Fruit fly (Drosophila melanogaster) whole organism, embryonic: ENCODE data around the gene CG45065.

ENCODE experiments used
- BEAF-32 ChIP-seq: fragments of 200-800 bp; sonication (Bioruptor generic); optimal IDR thresholded peaks from 3 replicates; lab custom pipeline; 2017; ENCODE audit warnings: missing biosample characterization, missing genetic modification characterization, mild to moderate bottlenecking, moderate library complexity, missing genetic modification reagents
- BtbVII ChIP-seq: fragments of 200-800 bp; sonication (Bioruptor generic); optimal IDR thresholded peaks from 3 replicates; lab custom pipeline; 2017; ENCODE audit warnings: missing biosample characterization, mild to moderate bottlenecking, missing genetic modification characterization
- CG10366 ChIP-seq: fragments of 200-800 bp; sonication (Bioruptor generic); IDR thresholded peaks from 2 replicates; pipeline ENCODE4 v1.3.6; 2022; ENCODE audit warnings: missing biosample characterization, missing genetic modification characterization
- CG11085 ChIP-seq: fragments of 200-800 bp; sonication (Bioruptor generic); IDR thresholded peaks from 2 replicates; pipeline ENCODE4 v1.3.6; 2022; ENCODE audit warnings: missing biosample characterization, missing genetic modification characterization
- CG13296 ChIP-seq: fragments of 200-800 bp; sonication (Bioruptor generic); optimal IDR thresholded peaks from 3 replicates; lab custom pipeline; 2018; ENCODE audit warnings: missing biosample characterization, mild to moderate bottlenecking, missing genetic modification characterization
- CG14014 ChIP-seq: fragments of 200-800 bp; sonication (Bioruptor generic); IDR thresholded peaks from 2 replicates; pipeline ENCODE4 v1.3.6; 2022; ENCODE audit warnings: missing biosample characterization, missing genetic modification characterization
- CG14667 ChIP-seq: fragments of 200-800 bp; sonication (Bioruptor generic); IDR thresholded peaks from 2 replicates; pipeline ENCODE4 v1.3.6; 2022; ENCODE audit warnings: missing biosample characterization, missing genetic modification characterization
- CG14965 ChIP-seq: fragments of 200-800 bp; sonication (Bioruptor generic); optimal IDR thresholded peaks from 2 replicates; lab custom pipeline; 2016; ENCODE audit warnings: missing biosample characterization, missing genetic modification characterization, borderline replicate concordance
- CG15514 ChIP-seq: fragments of 200-800 bp; sonication (Bioruptor generic); optimal IDR thresholded peaks from 3 replicates; lab custom pipeline; 2017; ENCODE audit warnings: missing biosample characterization, missing genetic modification characterization, mild to moderate bottlenecking, moderate library complexity, missing genetic modification reagents
- CG16779 ChIP-seq: fragments of 200-800 bp; sonication (Bioruptor generic); IDR thresholded peaks from 2 replicates; pipeline ENCODE4 v1.3.6; 2022; ENCODE audit warnings: missing biosample characterization, missing genetic modification characterization
- CG17385 ChIP-seq: fragments of 200-800 bp; sonication (Bioruptor generic); optimal IDR thresholded peaks from 3 replicates; lab custom pipeline; 2018; ENCODE audit warnings: missing biosample characterization, mild to moderate bottlenecking, missing genetic modification characterization
- CG2199 ChIP-seq: fragments of 200-800 bp; sonication (Bioruptor generic); IDR thresholded peaks from 3 replicates; pipeline ENCODE4 v1.3.6; 2022; ENCODE audit warnings: missing biosample characterization, missing genetic modification characterization
- CG32767 ChIP-seq: fragments of 200-800 bp; sonication (Bioruptor generic); IDR thresholded peaks from 2 replicates; pipeline ENCODE4 v1.3.6; 2022; ENCODE audit warnings: missing biosample characterization, missing genetic modification characterization
- CG4328 ChIP-seq: fragments of 200-800 bp; sonication (Bioruptor generic); optimal IDR thresholded peaks from 3 replicates; lab custom pipeline; 2017; ENCODE audit warnings: missing biosample characterization, missing genetic modification reagents, missing genetic modification characterization
- CG4424 ChIP-seq: fragments of 200-800 bp; sonication (Bioruptor generic); optimal IDR thresholded peaks from 3 replicates; lab custom pipeline; 2016; ENCODE audit warnings: missing biosample characterization, missing genetic modification characterization
- CG6854 ChIP-seq: fragments of 200-800 bp; sonication (Bioruptor generic); optimal IDR thresholded peaks from 3 replicates; lab custom pipeline; 2017; ENCODE audit warnings: missing biosample characterization, mild to moderate bottlenecking, missing genetic modification characterization
- CG9797 ChIP-seq: fragments of 200-800 bp; sonication (Bioruptor generic); optimal IDR thresholded peaks from 3 replicates; lab custom pipeline; 2018; ENCODE audit warnings: missing biosample characterization, mild to moderate bottlenecking, missing genetic modification characterization
- CHES-1-like ChIP-seq: fragments of 200-800 bp; sonication (Bioruptor generic); optimal IDR thresholded peaks from 2 replicates; lab custom pipeline; 2016; ENCODE audit warnings: missing biosample characterization, missing genetic modification characterization
- D19A ChIP-seq: fragments of 200-800 bp; optimal IDR thresholded peaks from 3 replicates; lab custom pipeline; 2019; ENCODE audit warnings: missing biosample characterization, mild to moderate bottlenecking, missing genetic modification characterization, moderate library complexity
- Dbx ChIP-seq: fragments of 200-800 bp; sonication (Bioruptor generic); IDR thresholded peaks from 3 replicates; pipeline ENCODE4 v1.3.6; 2022; ENCODE audit warnings: missing biosample characterization, missing genetic modification characterization
- Dfd ChIP-seq, 2 experiments: fragments of >200 bp; optimal IDR thresholded peaks; 2 replicates each; lab custom pipeline; 2017; ENCODE audit warnings: missing biosample characterization in 2 of 2, missing genetic modification characterization in 2 of 2
- GATAe ChIP-seq: fragments of 200-800 bp; sonication (Bioruptor generic); conservative IDR thresholded peaks from 2 replicates; pipeline ENCODE4 v1.3.6; 2022; ENCODE audit warnings: missing biosample characterization, missing genetic modification characterization
- Lhr ChIP-seq: fragments of 200-800 bp; sonication (Bioruptor generic); optimal IDR thresholded peaks from 3 replicates; lab custom pipeline; 2017; ENCODE audit warnings: mild to moderate bottlenecking, missing biosample characterization, missing genetic modification reagents, missing genetic modification characterization
- Nf-YA ChIP-seq: fragments of 200-800 bp; sonication (Bioruptor generic); IDR thresholded peaks from 2 replicates; pipeline ENCODE4 v1.3.6; 2022; ENCODE audit warnings: missing biosample characterization, missing genetic modification characterization
- Nf-YC ChIP-seq: fragments of 200-800 bp; optimal IDR thresholded peaks from 3 replicates; lab custom pipeline; 2019; ENCODE audit warnings: missing biosample characterization, mild to moderate bottlenecking, missing genetic modification characterization, moderate library complexity
- Pdp1 ChIP-seq, 2 experiments: fragments of 200-800 bp; sonication (Bioruptor generic); optimal IDR thresholded peaks; 3 replicates each; lab custom pipeline; 2016; ENCODE audit warnings: missing biosample characterization in 2 of 2, missing genetic modification characterization in 2 of 2, mild to moderate bottlenecking in 1 of 2, moderate library complexity in 1 of 2
- Rfx ChIP-seq: fragments of 200-800 bp; sonication (Bioruptor generic); IDR thresholded peaks from 2 replicates; pipeline ENCODE4 v1.3.6; 2022; ENCODE audit warnings: missing biosample characterization, missing genetic modification characterization
- Side ChIP-seq: fragments of 200-800 bp; sonication (Bioruptor generic); optimal IDR thresholded peaks from 2 replicates; lab custom pipeline; 2016; ENCODE audit warnings: missing biosample characterization, missing genetic modification characterization
- amos ChIP-seq: fragments of 200-800 bp; sonication (Bioruptor generic); IDR thresholded peaks from 2 replicates; pipeline ENCODE4 v1.3.6; 2022; ENCODE audit warnings: missing biosample characterization, missing genetic modification characterization; ENCODE audit not compliant: partially characterized antibody
- ara ChIP-seq: fragments of 200-800 bp; sonication (Bioruptor generic); IDR thresholded peaks from 2 replicates; pipeline ENCODE4 v1.3.6; 2022; ENCODE audit warnings: missing biosample characterization, missing genetic modification characterization
- ash1 ChIP-seq: fragments of 200-800 bp; sonication (Bioruptor generic); optimal IDR thresholded peaks from 2 replicates; lab custom pipeline; 2018; ENCODE audit warnings: missing biosample characterization, mild to moderate bottlenecking, missing genetic modification characterization
- az2 ChIP-seq: fragments of 200-800 bp; sonication (Bioruptor generic); optimal IDR thresholded peaks from 3 replicates; lab custom pipeline; 2016; ENCODE audit warnings: missing biosample characterization, missing genetic modification characterization
- bab2 ChIP-seq: fragments of 200-800 bp; sonication (Bioruptor generic); optimal IDR thresholded peaks from 2 replicates; lab custom pipeline; 2016; ENCODE audit warnings: missing biosample characterization, missing genetic modification characterization
- bbx ChIP-seq: fragments of 200-800 bp; sonication (Bioruptor generic); IDR thresholded peaks from 2 replicates; pipeline ENCODE4 v1.3.6; 2022; ENCODE audit warnings: missing biosample characterization, missing genetic modification characterization; ENCODE audit not compliant: partially characterized antibody
- bowl ChIP-seq: fragments of 200-800 bp; sonication (Bioruptor generic); IDR thresholded peaks from 2 replicates; pipeline ENCODE4 v1.3.6; 2022; ENCODE audit warnings: missing biosample characterization, missing genetic modification characterization
- chif ChIP-seq, 2 experiments: fragments of 200-800 bp; sonication (Bioruptor generic); optimal IDR thresholded peaks; 3 replicates each; lab custom pipeline; 2016; ENCODE audit warnings: missing biosample characterization in 2 of 2, missing genetic modification characterization in 2 of 2
- en ChIP-seq: fragments of 200-800 bp; sonication (Bioruptor generic); optimal IDR thresholded peaks from 2 replicates; lab custom pipeline; 2016; ENCODE audit warnings: missing biosample characterization, missing genetic modification characterization
- esg ChIP-seq: fragments of 200-800 bp; sonication (Bioruptor generic); conservative IDR thresholded peaks from 2 replicates; pipeline ENCODE4 v1.3.6; 2022; ENCODE audit warnings: missing biosample characterization, missing genetic modification characterization
- fd102C ChIP-seq: fragments of 200-800 bp; sonication (Bioruptor generic); optimal IDR thresholded peaks from 2 replicates; lab custom pipeline; 2018; ENCODE audit warnings: missing biosample characterization, mild to moderate bottlenecking, missing genetic modification characterization, moderate library complexity
- fd3F ChIP-seq: fragments of 200-800 bp; sonication (Bioruptor generic); optimal IDR thresholded peaks from 2 replicates; lab custom pipeline; 2018; ENCODE audit warnings: missing biosample characterization, mild to moderate bottlenecking, missing genetic modification characterization, moderate library complexity
- hkb ChIP-seq, 2 experiments: fragments of 200-800 bp in 1 of 2; fragments of >200 bp in 1 of 2; sonication (Bioruptor generic) in 1 of 2; IDR thresholded peaks in 1 of 2; optimal IDR thresholded peaks in 1 of 2; 2 replicates each; pipeline versions ENCODE4 v1.3.6 to Lab custom; 2017 to 2022; ENCODE audit warnings: missing biosample characterization in 1 of 2, missing genetic modification characterization in 1 of 2
- inv ChIP-seq: fragments of 200-800 bp; sonication (Bioruptor generic); IDR thresholded peaks from 2 replicates; pipeline ENCODE4 v1.3.6; 2022; ENCODE audit warnings: missing biosample characterization, missing genetic modification characterization; ENCODE audit not compliant: partially characterized antibody
- lbe ChIP-seq: fragments of 200-800 bp; sonication (Bioruptor generic); optimal IDR thresholded peaks from 2 replicates; lab custom pipeline; 2016; ENCODE audit warnings: missing biosample characterization, mild to moderate bottlenecking, missing genetic modification characterization
- lmd ChIP-seq: fragments of 200-800 bp; sonication (Bioruptor generic); IDR thresholded peaks from 2 replicates; pipeline ENCODE4 v1.3.6; 2022; ENCODE audit warnings: missing biosample characterization, missing genetic modification characterization
- mam ChIP-seq: fragments of 200-800 bp; sonication (Bioruptor generic); optimal IDR thresholded peaks from 3 replicates; lab custom pipeline; 2016; ENCODE audit warnings: missing biosample characterization, missing genetic modification characterization
- mld ChIP-seq: fragments of 200-800 bp; sonication (Bioruptor generic); IDR thresholded peaks from 3 replicates; pipeline ENCODE4 v1.3.6; 2022; ENCODE audit warnings: missing biosample characterization, missing genetic modification characterization; ENCODE audit not compliant: partially characterized antibody
- nom ChIP-seq: fragments of 200-800 bp; sonication (Bioruptor generic); optimal IDR thresholded peaks from 2 replicates; lab custom pipeline; 2017; ENCODE audit warnings: missing biosample characterization, missing genetic modification characterization, mild to moderate bottlenecking, moderate library complexity, missing genetic modification reagents
- pita ChIP-seq: fragments of 200-800 bp; sonication (Bioruptor generic); optimal IDR thresholded peaks from 2 replicates; lab custom pipeline; 2017; ENCODE audit warnings: missing biosample characterization, mild to moderate bottlenecking, missing genetic modification characterization
- slou ChIP-seq: fragments of 200-800 bp; sonication (Bioruptor generic); optimal IDR thresholded peaks from 3 replicates; lab custom pipeline; 2016; ENCODE audit warnings: missing biosample characterization, missing genetic modification characterization

Gene CG45065

dm6 chrX:14848755-14849354 lies 33.5 kb downstream of the CG45065 start, which contains the start of gene CG9522 (continued):
- TF ChIP-seq nom (peak; percentile 77), CG16779 (GFP tag; lab: Robert Waterston, UW) (no peak), ash1 (GFP tag; lab: Kevin White, UChicago) (no peak), esg (GFP tag; lab: Robert Waterston, UW) (peak; percentile 68), Nf-YC (tag; lab: Kevin White, UChicago) (no peak), CG9797 (GFP tag; lab: Kevin White, UChicago) (no peak), mld (no peak), CG4328 (GFP tag; lab: Kevin White, UChicago) (no peak), amos (GFP tag; lab: Robert Waterston, UW) (no peak), Dbx (GFP tag; lab: Robert Waterston, UW) (peak; percentile 62; the same call in 1 of the 3 replicates), fd102C (no peak), CG32767 (GFP tag; lab: Robert Waterston, UW) (0 out of 2 replicates have a peak, but pooled peaks have one; percentile 44), CG17385 (GFP tag; lab: Kevin White, UChicago) (peak; percentile 75), Nf-YA (peak; percentile 67; the same call in 1 of the 2 replicates), CG14965 (GFP tag; lab: Kevin White, UChicago) (no peak), bbx (GFP tag; lab: Robert Waterston, UW) (no peak), CG10366 (GFP tag; lab: Robert Waterston, UW) (peak; percentile 67), CHES-1-like (GFP tag; lab: Kevin White, UChicago) (no peak), bab2 (no peak), Rfx (GFP tag; lab: Robert Waterston, UW) (peak; percentile 76), GATAe (GFP tag; lab: Robert Waterston, UW) (peak; percentile 11; the same call in 1 of the 2 replicates), chif (GFP tag; optimal IDR thresholded peaks at IDR 0.05; lab: Kevin White, UChicago) (peak; percentile 27 to 58), az2 (GFP tag; lab: Kevin White, UChicago) (peak; percentile 68), slou (peak; percentile 19), CG2199 (GFP tag; lab: Robert Waterston, UW) (no peak), CG6854 (GFP tag; lab: Kevin White, UChicago) (peak; percentile 55), CG14014 (GFP tag; lab: Robert Waterston, UW) (peak; percentile 70), BtbVII (peak; percentile 46), ara (GFP tag; lab: Robert Waterston, UW) (peak; percentile 75), CG13296 (GFP tag; lab: Kevin White, UChicago) (peak; percentile 63), Lhr (GFP tag; lab: Kevin White, UChicago) (peak; percentile 28), hkb (optimal IDR thresholded peaks at IDR 0.05; lab: Kevin White, UChicago) (no peak), hkb (GFP tag; IDR thresholded peaks at IDR 0.05; lab: Robert Waterston, UW) (peak; percentile 86), D19A (peak; percentile 74), Dfd (GFP tag; optimal IDR thresholded peaks at IDR 0.05; lab: Kevin White, UChicago) (no peak), pita (GFP tag; lab: Kevin White, UChicago) (no peak), Pdp1 (GFP tag; optimal IDR thresholded peaks at IDR 0.05; lab: Kevin White, UChicago) (peak; percentile 50 to 52), lmd (GFP tag; lab: Robert Waterston, UW) (peak; percentile 57), Side (peak; percentile 6), BEAF-32 (GFP tag; lab: Kevin White, UChicago) (no peak), CG15514 (GFP tag; lab: Kevin White, UChicago) (peak; percentile 45), CG14667 (GFP tag; lab: Robert Waterston, UW) (peak; percentile 31), CG11085 (GFP tag; lab: Robert Waterston, UW) (peak; percentile 45; the same call in 1 of the 2 replicates), fd3F (GFP tag; lab: Kevin White, UChicago) (peak; percentile 16), lbe (GFP tag; lab: Kevin White, UChicago) (no peak), mam (GFP tag; lab: Kevin White, UChicago) (peak; percentile 27), en (no peak), bowl (GFP tag; lab: Robert Waterston, UW) (peak; percentile 33; the same call in 1 of the 2 replicates), CG4424 (GFP tag; lab: Kevin White, UChicago) (peak; percentile 77), inv (no peak)
